Worm (Caenorhabditis elegans) whole organism, L4/young adult: ENCODE measurements around the gene F13D11.3.

Experiments used
- W03F9.2 ChIP-seq: fragments of 150-350 bp; optimal IDR thresholded peaks from 2 replicates; lab custom pipeline; 2014; ENCODE audit warnings: missing biosample characterization, missing genetic modification characterization
- him-1 ChIP-seq: sonication (generic microtip); optimal IDR thresholded peaks from 2 replicates; lab custom pipeline; 2016; ENCODE audit warnings: missing genotype, missing genetic modification reagents, missing genetic modification characterization, missing compliant biosample characterization

DNA sequence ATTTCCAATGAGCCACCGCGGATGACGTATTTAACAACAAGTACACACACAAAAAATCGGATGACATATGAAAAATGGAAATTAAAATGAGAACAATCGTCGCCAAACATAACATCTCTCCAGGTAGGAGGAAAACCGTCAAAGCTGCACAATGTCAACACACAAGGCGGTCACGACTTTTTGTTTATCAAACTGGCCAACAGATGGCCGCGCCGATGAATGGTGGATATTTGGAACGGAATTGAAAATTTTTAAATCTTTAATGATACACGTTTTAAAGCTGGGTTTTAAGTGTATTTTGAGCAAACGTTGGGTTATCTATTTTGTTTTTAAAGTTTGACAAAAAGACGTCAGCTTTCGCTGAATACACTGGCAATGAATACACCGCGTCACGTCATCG is 24.4 kb downstream of the F13D11.3 start:
- TF ChIP-seq him-1 (tag; lab: Kevin White, UChicago) = no peak
- no peak for TF ChIP-seq W03F9.2 (tag; lab: Kevin White, UChicago)
